Fruit fly (Drosophila melanogaster) whole organism, embryonic: Measurements from ENCODE around the gene wap.

Source experiments
- Ada2b ChIP-seq: fragments of 200-800 bp; sonication (Bioruptor generic); IDR thresholded peaks from 2 replicates; pipeline ENCODE4 v1.3.6; 2022; ENCODE audit warnings: missing biosample characterization, missing genetic modification characterization
- Adf1 ChIP-seq: fragments of 200-800 bp; sonication (Bioruptor generic); IDR thresholded peaks from 2 replicates; pipeline ENCODE4 v1.3.6; 2022; ENCODE audit warnings: missing biosample characterization, missing genetic modification characterization
- Aef1 ChIP-seq: fragments of 200-800 bp; sonication (Bioruptor generic); IDR thresholded peaks from 3 replicates; pipeline ENCODE4 v1.3.6; 2022; ENCODE audit warnings: missing biosample characterization, missing genetic modification characterization
- CG10462 ChIP-seq: fragments of 200-800 bp; sonication (Bioruptor generic); optimal IDR thresholded peaks from 2 replicates; lab custom pipeline; 2016; ENCODE audit warnings: missing biosample characterization, missing genetic modification characterization
- CG10543 ChIP-seq: fragments of 200-800 bp; sonication (Bioruptor generic); optimal IDR thresholded peaks from 3 replicates; lab custom pipeline; 2017; ENCODE audit warnings: missing biosample characterization, mild to moderate bottlenecking, missing genetic modification characterization, moderate library complexity
- CG11398 ChIP-seq: fragments of 200-800 bp; sonication (Bioruptor generic); optimal IDR thresholded peaks from 2 replicates; lab custom pipeline; 2016; ENCODE audit warnings: missing biosample characterization, missing genetic modification characterization
- CG11456 ChIP-seq: fragments of 200-800 bp; sonication (Bioruptor generic); IDR thresholded peaks from 3 replicates; pipeline ENCODE4 v1.3.6; 2022; ENCODE audit warnings: missing biosample characterization, missing genetic modification characterization
- CG12299 ChIP-seq: fragments of 200-800 bp; sonication (Bioruptor generic); optimal IDR thresholded peaks from 2 replicates; lab custom pipeline; 2018; ENCODE audit warnings: missing biosample characterization, mild to moderate bottlenecking, missing genetic modification characterization
- CG12942 ChIP-seq: fragments of 200-800 bp; sonication (Bioruptor generic); optimal IDR thresholded peaks from 3 replicates; lab custom pipeline; 2016; ENCODE audit warnings: missing biosample characterization, missing genetic modification characterization
- CG18262 ChIP-seq: fragments of 200-800 bp; optimal IDR thresholded peaks from 3 replicates; lab custom pipeline; 2019; ENCODE audit warnings: missing biosample characterization, mild to moderate bottlenecking, missing genetic modification characterization, moderate library complexity
- CG2199 ChIP-seq: fragments of 200-800 bp; sonication (Bioruptor generic); IDR thresholded peaks from 3 replicates; pipeline ENCODE4 v1.3.6; 2022; ENCODE audit warnings: missing biosample characterization, missing genetic modification characterization
- CG2678 ChIP-seq: fragments of 200-800 bp; sonication (Bioruptor generic); optimal IDR thresholded peaks from 3 replicates; lab custom pipeline; 2019; ENCODE audit warnings: missing biosample characterization, mild to moderate bottlenecking, missing genetic modification characterization, moderate library complexity
- CG3065 ChIP-seq: fragments of 200-800 bp; sonication (Bioruptor generic); optimal IDR thresholded peaks from 2 replicates; lab custom pipeline; 2016; ENCODE audit warnings: missing biosample characterization, missing genetic modification characterization
- CG32532 ChIP-seq: fragments of 200-800 bp; sonication (Bioruptor generic); IDR thresholded peaks from 2 replicates; pipeline ENCODE4 v1.3.6; 2022; ENCODE audit warnings: missing biosample characterization, missing genetic modification characterization
- CG3281 ChIP-seq: fragments of 200-800 bp; sonication (Bioruptor generic); optimal IDR thresholded peaks from 3 replicates; lab custom pipeline; 2017; ENCODE audit warnings: missing biosample characterization, mild to moderate bottlenecking, missing genetic modification characterization
- CG7271 ChIP-seq: fragments of 200-800 bp; sonication (Bioruptor generic); optimal IDR thresholded peaks from 2 replicates; lab custom pipeline; 2018; ENCODE audit warnings: missing biosample characterization, mild to moderate bottlenecking, missing genetic modification characterization, moderate library complexity
- CG8290 ChIP-seq, 3 experiments: fragments of 200-800 bp; sonication (Bioruptor generic); optimal IDR thresholded peaks; 2 replicates each; lab custom pipeline; 2016 to 2019; ENCODE audit warnings: missing biosample characterization in 3 of 3, missing genetic modification characterization in 3 of 3, mild to moderate bottlenecking in 2 of 3, moderate library complexity in 1 of 3
- CG8765 ChIP-seq: fragments of 200-800 bp; sonication (Bioruptor generic); IDR thresholded peaks from 2 replicates; pipeline ENCODE4 v1.3.6; 2022; ENCODE audit warnings: missing biosample characterization, missing genetic modification characterization
- CG9437 ChIP-seq: fragments of 200-800 bp; sonication (Bioruptor generic); optimal IDR thresholded peaks from 2 replicates; lab custom pipeline; 2018; ENCODE audit warnings: missing biosample characterization, mild to moderate bottlenecking, missing genetic modification characterization
- CG9817 ChIP-seq: fragments of 200-800 bp; sonication (Bioruptor generic); optimal IDR thresholded peaks from 2 replicates; lab custom pipeline; 2018; ENCODE audit warnings: missing biosample characterization, mild to moderate bottlenecking, missing genetic modification characterization, moderate library complexity
- D19A ChIP-seq: fragments of 200-800 bp; optimal IDR thresholded peaks from 3 replicates; lab custom pipeline; 2019; ENCODE audit warnings: missing biosample characterization, mild to moderate bottlenecking, missing genetic modification characterization, moderate library complexity
- Dfd ChIP-seq, 2 experiments: fragments of >200 bp; optimal IDR thresholded peaks; 2 replicates each; lab custom pipeline; 2017; ENCODE audit warnings: missing biosample characterization in 2 of 2, missing genetic modification characterization in 2 of 2
- Ets97D ChIP-seq: fragments of 200-800 bp; sonication (Bioruptor generic); optimal IDR thresholded peaks from 3 replicates; lab custom pipeline; 2016; ENCODE audit warnings: missing biosample characterization, missing genetic modification characterization
- Hand ChIP-seq: fragments of 200-800 bp; sonication (Bioruptor generic); optimal IDR thresholded peaks from 2 replicates; lab custom pipeline; 2017; ENCODE audit warnings: mild to moderate bottlenecking, missing biosample characterization, missing genetic modification reagents, missing genetic modification characterization
- HmgD ChIP-seq: fragments of 200-800 bp; sonication (Bioruptor generic); optimal IDR thresholded peaks from 3 replicates; lab custom pipeline; 2016; ENCODE audit warnings: missing biosample characterization, missing genetic modification characterization
- Hmr ChIP-seq: fragments of 200-800 bp; sonication (Bioruptor generic); optimal IDR thresholded peaks from 3 replicates; lab custom pipeline; 2017; ENCODE audit warnings: mild to moderate bottlenecking, missing biosample characterization, missing genetic modification reagents, missing genetic modification characterization
- Hr51 ChIP-seq, 2 experiments: fragments of 200-800 bp; sonication (Bioruptor generic); optimal IDR thresholded peaks; 2 replicates in 1 of 2; 3 replicates in 1 of 2; lab custom pipeline; 2016 to 2018; ENCODE audit warnings: missing biosample characterization in 2 of 2, missing genetic modification characterization in 2 of 2, mild to moderate bottlenecking in 1 of 2, moderate library complexity in 1 of 2
- Med ChIP-seq: fragments of 200-800 bp; sonication (Bioruptor generic); peaks from one replicate; lab custom pipeline; 2016; ENCODE audit warnings: missing biosample characterization, missing genetic modification characterization, mild to moderate bottlenecking, inconsistent platforms, moderate library complexity
- Sox102F ChIP-seq: fragments of 200-800 bp; sonication (Bioruptor generic); optimal IDR thresholded peaks from 2 replicates; lab custom pipeline; 2018; ENCODE audit warnings: missing biosample characterization, mild to moderate bottlenecking, missing genetic modification characterization, moderate library complexity
- TFAM ChIP-seq: fragments of 200-800 bp; sonication (Bioruptor generic); optimal IDR thresholded peaks from 2 replicates; lab custom pipeline; 2017; ENCODE audit warnings: missing biosample characterization, missing genetic modification characterization, inconsistent platforms
- ash1 ChIP-seq: fragments of 200-800 bp; sonication (Bioruptor generic); optimal IDR thresholded peaks from 2 replicates; lab custom pipeline; 2018; ENCODE audit warnings: missing biosample characterization, mild to moderate bottlenecking, missing genetic modification characterization
- cas ChIP-seq: fragments of 200-800 bp; sonication (Bioruptor generic); IDR thresholded peaks from 2 replicates; pipeline ENCODE4 v1.3.6; 2022; ENCODE audit warnings: missing biosample characterization, missing genetic modification characterization
- caup ChIP-seq: fragments of 200-800 bp; sonication (Bioruptor generic); optimal IDR thresholded peaks from 3 replicates; lab custom pipeline; 2017; ENCODE audit warnings: missing biosample characterization, mild to moderate bottlenecking, missing genetic modification characterization, moderate library complexity; ENCODE audit not compliant: severe bottlenecking
- chm ChIP-seq: fragments of 200-800 bp; sonication (Bioruptor generic); IDR thresholded peaks from 2 replicates; pipeline ENCODE4 v1.3.6; 2022; ENCODE audit warnings: missing biosample characterization, missing genetic modification characterization
- ewg ChIP-seq: fragments of 200-800 bp; sonication (Bioruptor generic); optimal IDR thresholded peaks from 3 replicates; lab custom pipeline; 2017; ENCODE audit warnings: mild to moderate bottlenecking, missing biosample characterization, missing genetic modification reagents, missing genetic modification characterization
- fd102C ChIP-seq: fragments of 200-800 bp; sonication (Bioruptor generic); optimal IDR thresholded peaks from 2 replicates; lab custom pipeline; 2018; ENCODE audit warnings: missing biosample characterization, mild to moderate bottlenecking, missing genetic modification characterization, moderate library complexity
- ind ChIP-seq: fragments of 200-800 bp; sonication (Bioruptor generic); optimal IDR thresholded peaks from 3 replicates; lab custom pipeline; 2016; ENCODE audit warnings: missing biosample characterization, missing genetic modification characterization
- knrl ChIP-seq: fragments of 200-800 bp; sonication (Bioruptor generic); IDR thresholded peaks from 3 replicates; pipeline ENCODE4 v1.3.6; 2022; ENCODE audit warnings: missing biosample characterization, missing genetic modification characterization; ENCODE audit not compliant: partially characterized antibody
- maf-S ChIP-seq: fragments of 200-800 bp; sonication (Bioruptor generic); optimal IDR thresholded peaks from 2 replicates; lab custom pipeline; 2016; ENCODE audit warnings: missing biosample characterization, missing genetic modification characterization
- mirr ChIP-seq: fragments of 200-800 bp; sonication (Bioruptor generic); optimal IDR thresholded peaks from 3 replicates; lab custom pipeline; 2018; ENCODE audit warnings: missing biosample characterization, mild to moderate bottlenecking, missing genetic modification characterization
- phol ChIP-seq: fragments of 200-800 bp; sonication (Bioruptor generic); optimal IDR thresholded peaks from 3 replicates; lab custom pipeline; 2018; ENCODE audit warnings: missing biosample characterization, mild to moderate bottlenecking, missing genetic modification characterization, moderate library complexity
- schlank ChIP-seq: fragments of 200-800 bp; sonication (Bioruptor generic); optimal IDR thresholded peaks from 2 replicates; lab custom pipeline; 2018; ENCODE audit warnings: missing biosample characterization, mild to moderate bottlenecking, missing genetic modification characterization
- trh ChIP-seq: fragments of 200-800 bp; sonication (Bioruptor generic); optimal IDR thresholded peaks from 2 replicates; lab custom pipeline; 2016; ENCODE audit warnings: missing biosample characterization, missing genetic modification characterization
- tx ChIP-seq: fragments of 200-800 bp; sonication (Bioruptor generic); optimal IDR thresholded peaks from 2 replicates; lab custom pipeline; 2016; ENCODE audit warnings: missing biosample characterization, missing genetic modification characterization
- vfl ChIP-seq: fragments of 200-800 bp; sonication (Bioruptor generic); optimal IDR thresholded peaks from 2 replicates; lab custom pipeline; 2016; ENCODE audit warnings: missing biosample characterization, missing genetic modification characterization
- z ChIP-seq: fragments of 200-800 bp; sonication (Bioruptor generic); IDR thresholded peaks from 3 replicates; pipeline ENCODE4 v1.3.6; 2022; ENCODE audit warnings: missing biosample characterization, missing genetic modification characterization
- zen2 ChIP-seq: fragments of 200-800 bp; sonication (Bioruptor generic); IDR thresholded peaks from 3 replicates; pipeline ENCODE4 v1.3.6; 2022; ENCODE audit warnings: missing biosample characterization, missing genetic modification characterization; ENCODE audit not compliant: partially characterized antibody

Gene wap

DNA sequence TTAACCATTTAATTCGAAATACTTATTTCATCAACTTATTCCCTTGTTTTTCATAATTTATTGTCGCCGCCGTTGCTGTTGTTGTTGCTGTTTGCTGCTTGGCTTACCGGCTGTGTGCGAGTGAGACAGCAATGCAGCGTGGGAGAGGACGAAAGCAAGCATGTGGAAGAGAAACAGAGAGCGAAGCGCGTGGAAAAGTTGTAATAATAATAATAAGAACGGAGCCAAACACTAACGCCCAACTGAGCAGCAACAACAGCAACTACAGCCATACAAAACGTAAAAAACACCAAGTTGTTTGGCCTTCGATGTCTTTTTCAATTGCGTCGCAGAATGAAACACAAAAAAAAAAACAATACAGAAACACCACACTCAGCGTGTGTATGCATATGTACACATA lies 25.9 kb upstream of the wap start (continued):
- TF ChIP-seq tx (GFP tag; lab: Kevin White, UChicago), result no peak

DNA sequence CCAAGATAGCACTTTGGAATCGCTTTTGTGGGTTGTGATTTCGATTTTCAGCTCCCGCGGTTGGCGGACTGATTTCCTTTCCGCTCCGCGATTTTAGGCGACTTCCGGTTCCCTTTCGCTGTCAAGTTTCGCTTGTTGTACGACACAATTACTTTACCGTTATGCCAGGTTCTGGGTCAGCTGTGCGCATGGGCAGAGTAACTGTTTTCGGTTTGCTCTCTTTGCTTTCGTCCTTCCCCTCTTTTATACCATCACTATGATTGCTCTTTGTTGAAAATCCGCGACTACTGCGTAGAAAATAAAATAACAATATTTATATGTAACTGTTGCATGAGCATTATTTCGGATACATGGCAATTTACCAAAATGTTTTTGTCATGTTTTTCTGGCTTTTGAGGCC lies 25.4 kb upstream of the wap start:
- TF ChIP-seq Hmr (peak; percentile 18), CG10543 (no peak), Med (GFP tag; lab: Kevin White, UChicago) (peak; percentile 45), D19A (tag; lab: Kevin White, UChicago) (peak; percentile 53), TFAM (no peak), ewg (GFP tag; lab: Kevin White, UChicago) (peak; percentile 89), mirr (GFP tag; lab: Kevin White, UChicago) (no peak), Ets97D (GFP tag; lab: Kevin White, UChicago) (peak; percentile 48), CG2199 (0 out of 3 replicates have a peak, but pooled peaks have one; percentile 9), CG32532 (GFP tag; lab: Robert Waterston, UW) (peak; percentile 15; the same call in 1 of the 2 replicates), CG8765 (no peak)

DNA sequence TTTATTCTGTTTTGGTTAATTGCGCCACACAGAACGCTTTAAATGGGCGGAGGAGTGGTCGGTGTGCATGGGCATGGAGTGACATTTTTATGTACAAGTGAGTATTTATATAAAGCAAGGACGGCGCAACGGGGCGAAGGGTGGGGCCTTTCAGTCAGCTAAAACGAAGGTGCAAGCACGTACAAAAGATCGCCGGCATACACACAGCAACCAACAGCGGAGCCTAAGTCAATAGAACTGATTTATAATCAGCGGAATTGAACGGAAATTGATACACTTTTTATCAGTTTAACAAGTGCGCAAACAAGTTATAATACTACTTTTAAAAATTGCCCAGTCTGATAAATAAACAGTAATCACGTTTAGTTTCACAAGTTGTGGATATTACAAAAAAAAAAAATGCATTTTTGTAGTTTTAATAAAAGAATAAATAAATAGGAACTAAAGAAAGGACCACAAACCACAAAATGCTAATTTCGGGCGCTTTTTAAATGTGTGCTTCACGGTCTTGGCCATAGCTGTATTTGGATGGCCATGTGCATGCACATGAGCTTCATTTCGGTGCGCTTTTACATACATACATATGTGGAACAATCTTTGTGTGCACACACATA lies 24.1 kb upstream of the wap start:
- no peak for TF ChIP-seq trh (GFP tag; lab: Kevin White, UChicago)
- no peak for TF ChIP-seq Aef1 (GFP tag; lab: Robert Waterston, UW)
- TF ChIP-seq CG10462, result no peak
- no peak for TF ChIP-seq CG3065
- no peak for TF ChIP-seq fd102C
- TF ChIP-seq CG18262 (tag; lab: Kevin White, UChicago), result peak; percentile 58
- no peak for TF ChIP-seq Hand (GFP tag; lab: Kevin White, UChicago)
- no peak for TF ChIP-seq cas (GFP tag; lab: Robert Waterston, UW)
- no peak for TF ChIP-seq HmgD (GFP tag; lab: Kevin White, UChicago)
- TF ChIP-seq caup (GFP tag; lab: Kevin White, UChicago), result no peak
- no peak for TF ChIP-seq CG12299 (tag; lab: Kevin White, UChicago)
- no peak for TF ChIP-seq schlank
- TF ChIP-seq z (GFP tag; lab: Robert Waterston, UW), result no peak
- no peak for TF ChIP-seq CG3281 (GFP tag; lab: Kevin White, UChicago)
- TF ChIP-seq CG8290 (GFP tag; optimal IDR thresholded peaks at IDR 0.05; lab: Kevin White, UChicago), result no peak
- TF ChIP-seq CG8290 (tag; optimal IDR thresholded peaks at IDR 0.05; lab: Kevin White, UChicago), result no peak
- peak in 1 of 2 experiments; percentile 29 for TF ChIP-seq Hr51 (GFP tag; optimal IDR thresholded peaks at IDR 0.05; lab: Kevin White, UChicago)
- TF ChIP-seq CG12942 (GFP tag; lab: Kevin White, UChicago), result no peak
- no peak for TF ChIP-seq CG7271
- TF ChIP-seq CG9437, result peak; percentile 19
- no peak for TF ChIP-seq CG9817 (tag; lab: Kevin White, UChicago)
- TF ChIP-seq knrl (GFP tag; lab: Robert Waterston, UW), result no peak
- no peak for TF ChIP-seq maf-S (GFP tag; lab: Kevin White, UChicago)
- no peak for TF ChIP-seq CG11398
- TF ChIP-seq Dfd (GFP tag; optimal IDR thresholded peaks at IDR 0.05; lab: Kevin White, UChicago), result no peak
- no peak for TF ChIP-seq zen2
- peak; percentile 56 for TF ChIP-seq Sox102F (GFP tag; lab: Kevin White, UChicago)
- peak; percentile 77 for TF ChIP-seq Med (GFP tag; lab: Kevin White, UChicago)
- TF ChIP-seq ind, result no peak
- no peak for TF ChIP-seq Adf1 (GFP tag; lab: Robert Waterston, UW)
- TF ChIP-seq vfl, result no peak
- no peak for TF ChIP-seq CG11456 (GFP tag; lab: Robert Waterston, UW)
- TF ChIP-seq phol, result peak; percentile 41
- peak; percentile 41 for TF ChIP-seq CG2678
- TF ChIP-seq chm, result no peak
- TF ChIP-seq ash1 (GFP tag; lab: Kevin White, UChicago), result no peak
- no peak for TF ChIP-seq Ada2b (GFP tag; lab: Robert Waterston, UW)
